Worm (Caenorhabditis elegans) whole organism, L4 larva: ENCODE results near the gene K08H2.7.
"Not testable (repeated sequence)": the region's sequence is repeated elsewhere in the genome, so short reads cannot be mapped to it uniquely, and the experiment has no call there.

Experiments used
- F10B5.3 ChIP-seq: sonication (generic microtip); optimal IDR thresholded peaks from 2 replicates; lab custom pipeline; 2016; ENCODE audit warnings: mild to moderate bottlenecking, missing genetic modification characterization, missing compliant biosample characterization
- T20F7.1 ChIP-seq: fragments of 200-800 bp; sonication (Bioruptor generic); optimal IDR thresholded peaks from 2 replicates; lab custom pipeline; 2018; ENCODE audit warnings: mild to moderate bottlenecking, missing genetic modification characterization, missing compliant biosample characterization
- T26A8.4 ChIP-seq: fragments of 200-800 bp; sonication (Bioruptor generic); IDR thresholded peaks from 2 replicates; pipeline ENCODE4 v1.3.6; 2022; ENCODE audit warnings: missing genetic modification characterization, missing compliant biosample characterization
- Y5F2A.4 ChIP-seq: fragments of 200-800 bp; sonication (Bioruptor generic); optimal IDR thresholded peaks from 2 replicates; lab custom pipeline; 2018; ENCODE audit warnings: mild to moderate bottlenecking, missing genetic modification characterization, missing compliant biosample characterization
- ama-1 ChIP-seq: fragments of 150-350 bp; optimal IDR thresholded peaks from 2 replicates; lab custom pipeline; 2014; ENCODE audit warnings: inconsistent platforms, mixed read lengths
- arid-1 ChIP-seq: fragments of 200-800 bp; sonication (Bioruptor generic); conservative IDR thresholded peaks from 2 replicates; pipeline ENCODE4 v1.3.6; 2022; ENCODE audit warnings: missing genetic modification reagents, missing genetic modification characterization, missing compliant biosample characterization
- ceh-20 ChIP-seq: fragments of 200-800 bp; sonication (Bioruptor generic); IDR thresholded peaks from 2 replicates; pipeline ENCODE4 v1.3.6; 2022; ENCODE audit warnings: missing genetic modification reagents, missing genetic modification characterization, missing compliant biosample characterization
- ces-1 ChIP-seq: fragments of 150-350 bp; sonication (generic microtip); optimal IDR thresholded peaks from 4 replicates; lab custom pipeline; 2014; ENCODE audit warnings: missing biosample characterization, missing genetic modification reagents, missing genetic modification characterization
- cey-2 ChIP-seq: sonication (generic microtip); optimal IDR thresholded peaks from 3 replicates; lab custom pipeline; 2017; ENCODE audit warnings: missing genetic modification characterization, mild to moderate bottlenecking, missing compliant biosample characterization, antibody characterized with exemption, borderline replicate concordance; ENCODE audit not compliant: insufficient read depth
- ctbp-1 ChIP-seq: fragments of 200-800 bp; sonication (Bioruptor generic); IDR thresholded peaks from 2 replicates; pipeline ENCODE4 v1.3.6; 2022; ENCODE audit warnings: missing genetic modification reagents, missing genetic modification characterization, missing compliant biosample characterization
- daf-16 ChIP-seq, 3 experiments: sonication (generic microtip); optimal IDR thresholded peaks; 2 replicates each; lab custom pipeline; 2016 to 2017; ENCODE audit warnings: missing genetic modification characterization in 3 of 3, missing genetic modification reagents in 3 of 3, mild to moderate bottlenecking in 2 of 3, missing compliant biosample characterization in 2 of 3, missing biosample characterization in 1 of 3, moderate library complexity in 1 of 3
- daf-19 ChIP-seq: fragments of 200-800 bp; sonication (Bioruptor generic); conservative IDR thresholded peaks from 2 replicates; pipeline ENCODE4 v1.3.6; 2022; ENCODE audit warnings: missing genetic modification characterization, missing compliant biosample characterization
- dmd-6 ChIP-seq: fragments of 200-800 bp; sonication (Bioruptor generic); IDR thresholded peaks from 2 replicates; pipeline ENCODE4 v1.3.6; 2022; ENCODE audit warnings: missing genetic modification reagents, missing genetic modification characterization, missing compliant biosample characterization
- dve-1 ChIP-seq: sonication (generic microtip); optimal IDR thresholded peaks from 2 replicates; lab custom pipeline; 2017; ENCODE audit warnings: antibody characterized with exemption, mild to moderate bottlenecking, missing genetic modification characterization, missing compliant biosample characterization; ENCODE audit not compliant: insufficient read depth
- egl-27 ChIP-seq: sonication (generic microtip); optimal IDR thresholded peaks from 3 replicates; lab custom pipeline; 2017; ENCODE audit warnings: missing biosample characterization, missing genetic modification reagents, missing genetic modification characterization
- egl-43 ChIP-seq: fragments of 200-800 bp; sonication (Bioruptor generic); IDR thresholded peaks from 2 replicates; pipeline ENCODE4 v1.3.6; 2022; ENCODE audit warnings: missing genetic modification reagents, missing genetic modification characterization, missing compliant biosample characterization
- hlh-11 ChIP-seq: fragments of 200-800 bp; sonication (Bioruptor generic); optimal IDR thresholded peaks from 2 replicates; lab custom pipeline; 2018; ENCODE audit warnings: mild to moderate bottlenecking, missing genetic modification characterization, missing compliant biosample characterization
- lim-7 ChIP-seq: fragments of 200-800 bp; sonication (Bioruptor generic); IDR thresholded peaks from 2 replicates; pipeline ENCODE4 v1.3.6; 2022; ENCODE audit warnings: missing genetic modification characterization, missing compliant biosample characterization
- lin-1 ChIP-seq: fragments of 200-800 bp; sonication (Bioruptor generic); IDR thresholded peaks from 2 replicates; pipeline ENCODE4 v1.3.6; 2022; ENCODE audit warnings: missing genetic modification reagents, missing genetic modification characterization, missing compliant biosample characterization
- lin-13 ChIP-seq: fragments of 150-350 bp; optimal IDR thresholded peaks from 2 replicates; lab custom pipeline; 2014; ENCODE audit warnings: missing biosample characterization, missing genetic modification reagents, missing genetic modification characterization
- lin-29 ChIP-seq: fragments of 200-800 bp; sonication (Bioruptor generic); IDR thresholded peaks from 2 replicates; pipeline ENCODE4 v1.3.6; 2022; ENCODE audit warnings: missing genetic modification reagents, missing genetic modification characterization, missing compliant biosample characterization
- lin-38 ChIP-seq: fragments of 200-800 bp; sonication (Bioruptor generic); IDR thresholded peaks from 2 replicates; pipeline ENCODE4 v1.3.6; 2022; ENCODE audit warnings: missing genetic modification reagents, missing genetic modification characterization, missing compliant biosample characterization
- lsy-2 ChIP-seq, 2 experiments: fragments of 150-350 bp in 1 of 2; sonication (generic microtip) in 1 of 2; optimal IDR thresholded peaks; 2 replicates each; lab custom pipeline; 2014 to 2017; ENCODE audit warnings: missing biosample characterization in 2 of 2, missing genetic modification characterization in 2 of 2
- mep-1 ChIP-seq: fragments of 150-350 bp; sonication (generic microtip); optimal IDR thresholded peaks from 3 replicates; lab custom pipeline; 2014; ENCODE audit warnings: missing biosample characterization, missing genetic modification characterization
- mes-2 ChIP-seq: sonication (generic microtip); optimal IDR thresholded peaks from 2 replicates; lab custom pipeline; 2016; ENCODE audit warnings: missing genotype, mild to moderate bottlenecking, missing genetic modification characterization, missing compliant biosample characterization; ENCODE audit not compliant: poor library complexity, severe bottlenecking
- mxl-3 ChIP-seq: fragments of 200-800 bp; sonication (Bioruptor generic); optimal IDR thresholded peaks from 2 replicates; lab custom pipeline; 2018; ENCODE audit warnings: mild to moderate bottlenecking, missing genetic modification characterization, missing compliant biosample characterization
- nhr-25 ChIP-seq: sonication (generic microtip); optimal IDR thresholded peaks from 2 replicates; lab custom pipeline; 2017; ENCODE audit warnings: missing genetic modification characterization, mild to moderate bottlenecking, missing compliant biosample characterization, antibody characterized with exemption, moderate library complexity, borderline replicate concordance; ENCODE audit not compliant: insufficient read depth
- nhr-41 ChIP-seq: fragments of 200-800 bp; sonication (Bioruptor generic); IDR thresholded peaks from 2 replicates; pipeline ENCODE4 v1.3.6; 2022; ENCODE audit warnings: missing genetic modification reagents, missing genetic modification characterization, missing compliant biosample characterization
- nhr-48 ChIP-seq: sonication (generic microtip); optimal IDR thresholded peaks from 2 replicates; lab custom pipeline; 2016; ENCODE audit warnings: mild to moderate bottlenecking, missing genetic modification characterization, missing compliant biosample characterization
- pha-4 ChIP-seq, 2 experiments: fragments of 150-350 bp in 1 of 2; fragments of 200-800 bp in 1 of 2; sonication (Bioruptor generic) in 1 of 2; IDR thresholded peaks in 1 of 2; optimal IDR thresholded peaks in 1 of 2; 2 replicates each; pipeline versions ENCODE4 v1.3.6 to Lab custom; 2014 to 2022; ENCODE audit warnings: missing genetic modification characterization in 2 of 2, missing genetic modification reagents in 2 of 2, missing biosample characterization in 1 of 2, missing compliant biosample characterization in 1 of 2
- pqm-1 ChIP-seq: sonication (generic microtip); optimal IDR thresholded peaks from 2 replicates; lab custom pipeline; 2017; ENCODE audit warnings: missing biosample characterization, missing genetic modification characterization
- snpc-1.2 ChIP-seq: fragments of 200-800 bp; sonication (Bioruptor generic); IDR thresholded peaks from 2 replicates; pipeline ENCODE4 v1.3.6; 2022; ENCODE audit warnings: missing genetic modification reagents, missing genetic modification characterization, missing compliant biosample characterization
- spr-1 ChIP-seq: sonication (generic microtip); optimal IDR thresholded peaks from 2 replicates; lab custom pipeline; 2016; ENCODE audit warnings: mild to moderate bottlenecking, missing genetic modification characterization, missing compliant biosample characterization
- tag-97 ChIP-seq: fragments of 200-800 bp; sonication (Bioruptor generic); IDR thresholded peaks from 2 replicates; pipeline ENCODE4 v1.3.6; 2022; ENCODE audit warnings: missing genetic modification characterization, missing compliant biosample characterization
- tra-1 ChIP-seq: fragments of 200-800 bp; sonication (Bioruptor generic); IDR thresholded peaks from 2 replicates; pipeline ENCODE4 v1.3.6; 2022; ENCODE audit warnings: missing genetic modification reagents, missing genetic modification characterization, missing compliant biosample characterization
- vab-7 ChIP-seq: fragments of 200-800 bp; sonication (Bioruptor generic); IDR thresholded peaks from 2 replicates; pipeline ENCODE4 v1.3.6; 2022; ENCODE audit warnings: missing genetic modification reagents, missing genetic modification characterization, missing compliant biosample characterization
- zag-1 ChIP-seq: fragments of 150-350 bp; optimal IDR thresholded peaks from 2 replicates; lab custom pipeline; 2014; ENCODE audit warnings: missing biosample characterization, missing genetic modification characterization
- ztf-11 ChIP-seq: fragments of 150-350 bp; optimal IDR thresholded peaks from 2 replicates; lab custom pipeline; 2014; ENCODE audit warnings: missing biosample characterization, missing genetic modification characterization
- ztf-7 ChIP-seq: fragments of 150-350 bp; optimal IDR thresholded peaks from 2 replicates; lab custom pipeline; 2014; ENCODE audit warnings: missing biosample characterization, missing genetic modification characterization

K08H2.7 gene

ce11 chrX:13264550-13264949 is 16.3 kb upstream of the K08H2.7 start (continued):
- TF ChIP-seq mxl-3 (GFP tag; lab: Kevin White, UChicago), result peak; percentile 54
- peak; percentile 71 for TF ChIP-seq nhr-48 (tag; lab: Kevin White, UChicago)
- peak; percentile 55 for TF ChIP-seq lin-13 (GFP tag; lab: Kevin White, UChicago)
- peak; percentile 95 for TF ChIP-seq egl-43
- TF ChIP-seq lin-29 (GFP tag; lab: Robert Waterston, UW), result peak; percentile 74; the same call in 1 of the 2 replicates
- TF ChIP-seq zag-1 (tag; lab: Kevin White, UChicago), result no peak
- TF ChIP-seq daf-19, result 0 out of 2 replicates have a peak, but pooled peaks have one; percentile 31
- TF ChIP-seq ctbp-1 (GFP tag; lab: Robert Waterston, UW), result peak; percentile 82
- TF ChIP-seq T26A8.4 (GFP tag; lab: Robert Waterston, UW), result no peak; the same call in 1 of the 2 replicates
- no peak for TF ChIP-seq cey-2 (tag; lab: Kevin White, UChicago)
- peak; percentile 71 for TF ChIP-seq dmd-6 (GFP tag; lab: Robert Waterston, UW)
- no peak for TF ChIP-seq ama-1 (lab: Kevin White, UChicago)
- peak; percentile 76 for TF ChIP-seq ztf-7 (tag; lab: Kevin White, UChicago)
- TF ChIP-seq tag-97 (GFP tag; lab: Robert Waterston, UW), result no peak
- TF ChIP-seq lim-7 (GFP tag; lab: Robert Waterston, UW), result peak; percentile 94
- TF ChIP-seq spr-1 (tag; lab: Kevin White, UChicago), result peak; percentile 60
- peak; percentile 59; the same call in 1 of the 2 replicates for TF ChIP-seq ceh-20 (GFP tag; lab: Robert Waterston, UW)
- TF ChIP-seq T20F7.1 (GFP tag; lab: Kevin White, UChicago), result no peak
- TF ChIP-seq Y5F2A.4 (GFP tag; lab: Kevin White, UChicago), result no peak
- no peak for TF ChIP-seq ztf-11 (tag; lab: Kevin White, UChicago)
- peak; percentile 53 for TF ChIP-seq F10B5.3 (tag; lab: Kevin White, UChicago)
- no peak for TF ChIP-seq lsy-2 (tag; optimal IDR thresholded peaks at IDR 0.05; lab: Kevin White, UChicago)
- TF ChIP-seq egl-27 (tag; lab: Kevin White, UChicago), result no peak
- peak; percentile 89 for TF ChIP-seq pha-4 (GFP tag; IDR thresholded peaks at IDR 0.05; lab: Robert Waterston, UW)
- TF ChIP-seq pha-4 (tag; optimal IDR thresholded peaks at IDR 0.05; lab: Kevin White, UChicago), result no peak

ce11 chrX:13262195-13262594 is 14.0 kb upstream of the K08H2.7 start, which contains the start of gene K09A11.1:
TSS of gene K09A11.1 (plus strand) at chrX:13262495.
- TF ChIP-seq nhr-41 (GFP tag; lab: Robert Waterston, UW), result no peak
- TF ChIP-seq ces-1 (GFP tag; lab: Kevin White, UChicago), result no peak
- TF ChIP-seq pha-4 (GFP tag; IDR thresholded peaks at IDR 0.05; lab: Robert Waterston, UW), result no peak
- TF ChIP-seq pha-4 (tag; optimal IDR thresholded peaks at IDR 0.05; lab: Kevin White, UChicago), result no peak
- TF ChIP-seq nhr-25 (tag; lab: Kevin White, UChicago), result no peak
- no peak for TF ChIP-seq daf-19

- TF ChIP-seq dmd-6 (GFP tag; lab: Robert Waterston, UW) (peak; percentile 46), arid-1 (0 out of 2 replicates have a peak, but pooled peaks have one; percentile 33), hlh-11 (peak; percentile 13), lin-1 (GFP tag; lab: Robert Waterston, UW) (0 out of 2 replicates have a peak, but pooled peaks have one; percentile 15), pqm-1 (tag; lab: Kevin White, UChicago) (peak; percentile 4), daf-16 (GFP tag; optimal IDR thresholded peaks at IDR 0.05; lab: Kevin White, UChicago) (peak in 1 of 2 experiments; percentile 51), daf-16 (tag; optimal IDR thresholded peaks at IDR 0.05; lab: Kevin White, UChicago) (peak; percentile 85), vab-7 (GFP tag; lab: Robert Waterston, UW) (peak; percentile 55; the same call in 1 of the 2 replicates), mes-2 (tag; lab: Kevin White, UChicago) (peak; percentile 49), nhr-48 (tag; lab: Kevin White, UChicago) (peak; percentile 27), dve-1 (tag; lab: Kevin White, UChicago) (peak; percentile 59), lin-38 (GFP tag; lab: Robert Waterston, UW) (peak; percentile 62), pha-4 (GFP tag; IDR thresholded peaks at IDR 0.05; lab: Robert Waterston, UW) (peak; percentile 57; the same call in 1 of the 2 replicates), tra-1 (GFP tag; lab: Robert Waterston, UW) (peak; percentile 61; the same call in 1 of the 2 replicates), lim-7 (GFP tag; lab: Robert Waterston, UW) (peak; percentile 70), mep-1 (tag; lab: Kevin White, UChicago) (peak; percentile 6), snpc-1.2 (peak; percentile 64; the same call in 1 of the 2 replicates)
- not testable (repeated sequence) for TF ChIP-seq pha-4 (tag; optimal IDR thresholded peaks at IDR 0.05; lab: Kevin White, UChicago)
- TF ChIP-seq, all 104 proteins: peak for 16; not testable (repeated sequence) for 88
Observed at ce11 chrX:13261037-13261592, 12.9 kb upstream of the K08H2.7 start.
